Fruit fly (Drosophila melanogaster) whole organism, larva: ENCODE measurements around the gene CG7567.

Source experiments
- noc ChIP-seq: fragments of 200-800 bp; sonication (Bioruptor generic); optimal IDR thresholded peaks from 3 replicates; lab custom pipeline; 2019; ENCODE audit warnings: missing biosample characterization, mild to moderate bottlenecking, missing genetic modification characterization, moderate library complexity

CG7567 gene

DNA sequence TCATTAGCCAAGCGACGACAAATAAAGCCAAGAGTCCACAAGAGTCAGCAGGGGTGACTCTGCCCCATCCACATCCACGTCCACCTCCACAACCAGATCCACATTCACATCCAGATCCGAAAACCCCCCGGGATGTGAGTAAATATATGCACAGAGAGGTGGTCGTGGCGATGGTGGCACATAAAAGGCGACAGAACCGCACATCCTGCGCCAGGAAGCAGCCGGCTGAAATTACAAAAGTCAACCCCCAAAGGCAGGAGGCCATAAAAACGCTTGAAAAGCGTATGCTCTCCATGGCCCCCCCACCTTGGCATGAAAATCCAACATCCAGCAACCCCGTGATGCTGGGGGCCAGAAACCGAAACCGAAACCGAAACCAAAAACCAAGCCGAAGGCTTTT, 37.2 kb downstream of the CG7567 start:
- no peak for TF ChIP-seq noc (tag; lab: Kevin White, UChicago)

DNA sequence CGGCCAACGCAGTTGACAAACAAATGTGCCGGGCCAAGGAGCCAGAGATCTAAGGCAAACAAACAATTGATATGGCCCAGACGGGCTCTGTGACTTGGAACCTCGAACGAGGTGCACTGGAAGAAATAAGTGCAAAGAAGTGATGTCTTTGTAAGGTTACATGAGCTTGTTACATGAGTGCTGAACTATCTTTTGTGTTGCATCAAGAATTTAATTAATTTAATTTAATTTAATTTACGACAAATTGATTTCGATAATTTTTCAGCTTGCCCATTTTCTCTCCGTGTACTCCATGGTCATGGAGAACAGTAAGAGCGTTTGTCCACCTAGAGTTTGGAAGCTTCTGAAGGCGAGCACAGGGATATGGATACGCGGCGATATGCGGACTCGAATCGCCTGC, 38.0 kb downstream of the CG7567 start:
- TF ChIP-seq noc (tag; lab: Kevin White, UChicago): no peak

DNA sequence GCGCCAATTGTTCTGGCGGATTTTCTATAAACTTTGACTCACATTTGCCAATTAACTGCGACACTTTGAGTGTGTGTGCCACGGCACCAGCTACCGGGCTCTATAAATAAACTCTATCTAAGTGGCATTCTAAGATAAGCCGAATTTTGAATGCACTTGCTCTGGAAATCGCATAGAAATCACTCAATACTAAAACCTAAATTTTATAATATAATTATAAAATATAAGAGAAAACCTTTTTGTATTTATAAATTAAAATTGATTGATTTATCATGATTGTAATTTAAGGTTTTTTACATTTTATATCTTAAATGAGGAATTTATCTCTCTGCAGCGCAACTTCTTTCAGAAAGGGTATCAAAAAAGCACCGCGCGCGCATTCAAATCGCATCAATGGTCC, 38.7 kb downstream of the CG7567 start:
- TF ChIP-seq noc (tag; lab: Kevin White, UChicago): no peak

DNA sequence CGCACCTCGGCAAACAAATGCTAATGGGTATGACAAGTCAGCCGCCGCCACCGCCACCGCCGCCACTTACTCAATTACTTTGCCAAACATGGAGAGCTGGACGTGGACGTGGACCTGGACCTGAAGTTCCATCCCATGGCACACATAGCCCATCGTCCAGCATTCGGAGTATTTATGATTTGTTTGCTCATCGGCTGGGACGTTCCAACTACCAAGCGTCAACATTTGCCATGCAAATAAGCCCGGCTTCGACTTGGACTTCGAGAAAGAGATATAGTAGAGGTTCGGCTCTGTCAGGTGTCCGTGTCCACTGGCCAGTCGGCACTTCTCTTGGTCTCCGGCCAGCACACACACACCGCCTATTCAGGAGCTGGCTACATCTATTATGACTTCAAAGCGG, 39.2 kb downstream of the CG7567 start:
- TF ChIP-seq noc (tag; lab: Kevin White, UChicago): no peak

DNA sequence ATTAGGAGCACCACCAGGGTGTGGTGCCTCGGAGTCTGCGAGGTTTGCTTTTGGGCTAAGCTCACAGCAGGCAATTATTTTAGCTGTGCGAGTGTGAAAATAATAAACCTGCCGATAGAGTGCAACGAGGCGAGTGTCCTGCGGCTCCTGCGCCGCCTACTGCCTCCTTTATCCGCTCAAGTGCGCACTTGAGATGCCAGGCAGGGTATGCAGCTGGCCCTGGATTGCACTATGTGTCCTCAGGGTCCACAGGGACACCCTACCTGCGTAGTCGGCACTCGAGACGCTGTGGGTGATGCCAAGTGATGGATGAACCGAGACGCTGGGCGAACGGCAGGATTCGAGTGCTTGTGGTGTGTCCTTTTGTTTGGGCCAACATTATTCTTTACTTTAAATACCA, 39.9 kb downstream of the CG7567 start:
- TF ChIP-seq noc (tag; lab: Kevin White, UChicago): no peak

DNA sequence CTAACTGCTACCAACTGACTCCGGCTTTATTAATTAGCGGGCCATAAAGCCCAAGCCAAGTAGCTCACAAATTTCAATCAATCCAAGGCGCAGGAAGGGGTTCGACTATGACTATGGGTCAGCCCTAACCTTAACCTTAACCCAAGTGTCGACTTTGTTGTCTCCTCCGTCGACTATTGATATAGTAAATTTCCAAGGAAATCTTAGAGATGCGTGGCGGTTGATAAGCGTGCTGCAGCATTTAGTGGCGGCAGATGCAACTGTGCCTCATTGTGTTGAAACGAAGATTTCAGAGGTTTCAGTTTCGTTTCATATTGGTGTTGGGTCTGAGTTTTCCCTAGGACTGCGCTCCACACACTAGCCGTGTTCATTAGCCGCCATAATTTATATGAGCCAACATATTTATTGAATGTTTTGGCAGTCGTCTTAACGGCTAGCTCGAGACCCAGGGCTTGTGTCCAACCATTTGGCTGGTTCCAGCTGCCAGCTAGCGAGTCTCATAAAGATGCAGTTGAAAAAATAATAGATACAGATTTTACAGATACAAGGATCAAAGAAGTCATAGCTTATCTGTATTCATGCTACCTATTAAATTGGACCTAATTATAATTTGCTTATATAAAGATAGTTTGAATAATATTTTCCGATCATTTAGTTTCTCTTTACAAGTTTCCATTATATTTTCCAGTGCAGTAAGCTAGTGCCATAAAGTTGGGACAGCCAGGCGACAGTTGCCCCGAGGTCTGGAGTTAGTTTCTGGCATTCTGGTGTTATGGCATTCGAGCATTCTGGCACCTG, 40.5 kb downstream of the CG7567 start:
- TF ChIP-seq noc (tag; lab: Kevin White, UChicago): no peak

DNA sequence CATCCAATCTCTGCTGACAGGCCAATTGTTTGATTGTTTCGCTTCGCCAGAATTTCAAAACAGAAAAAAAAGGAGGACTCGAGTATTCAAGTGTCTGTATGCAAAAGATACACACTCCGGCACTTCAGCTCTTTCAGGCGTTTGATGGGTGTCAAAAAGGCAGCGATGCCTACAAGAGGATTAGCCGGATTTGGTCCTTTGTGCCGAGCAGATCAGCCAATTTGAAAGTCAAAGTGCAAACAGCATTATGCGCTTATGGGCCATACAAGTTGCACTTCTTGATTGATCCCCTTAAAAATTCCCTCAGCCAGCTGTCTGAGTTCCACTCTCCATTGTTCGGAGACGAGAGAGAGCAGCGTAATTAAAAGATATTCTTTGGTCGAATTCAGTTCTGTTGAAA, 41.5 kb downstream of the CG7567 start:
- no peak for TF ChIP-seq noc (tag; lab: Kevin White, UChicago)

DNA sequence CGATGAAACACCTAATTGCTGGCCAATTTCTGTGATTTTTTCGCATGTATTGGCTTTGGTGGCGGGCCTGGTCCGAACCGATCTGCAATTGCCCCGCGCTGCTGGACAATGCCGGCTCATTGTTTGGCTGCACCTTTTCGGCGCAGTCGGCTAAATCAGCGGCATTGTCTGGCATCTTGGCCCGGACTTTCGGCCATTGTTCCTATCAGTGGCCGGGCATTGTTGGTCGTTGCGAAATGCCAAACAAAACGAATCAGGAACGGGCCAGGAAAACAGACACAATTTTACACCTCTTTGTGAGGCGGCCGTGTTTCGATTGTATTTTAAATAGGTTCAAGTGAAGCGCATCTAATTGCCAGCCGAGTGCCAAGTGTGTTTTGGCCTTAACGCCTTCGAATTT, 42.7 kb downstream of the CG7567 start:
- no peak for TF ChIP-seq noc (tag; lab: Kevin White, UChicago)

DNA sequence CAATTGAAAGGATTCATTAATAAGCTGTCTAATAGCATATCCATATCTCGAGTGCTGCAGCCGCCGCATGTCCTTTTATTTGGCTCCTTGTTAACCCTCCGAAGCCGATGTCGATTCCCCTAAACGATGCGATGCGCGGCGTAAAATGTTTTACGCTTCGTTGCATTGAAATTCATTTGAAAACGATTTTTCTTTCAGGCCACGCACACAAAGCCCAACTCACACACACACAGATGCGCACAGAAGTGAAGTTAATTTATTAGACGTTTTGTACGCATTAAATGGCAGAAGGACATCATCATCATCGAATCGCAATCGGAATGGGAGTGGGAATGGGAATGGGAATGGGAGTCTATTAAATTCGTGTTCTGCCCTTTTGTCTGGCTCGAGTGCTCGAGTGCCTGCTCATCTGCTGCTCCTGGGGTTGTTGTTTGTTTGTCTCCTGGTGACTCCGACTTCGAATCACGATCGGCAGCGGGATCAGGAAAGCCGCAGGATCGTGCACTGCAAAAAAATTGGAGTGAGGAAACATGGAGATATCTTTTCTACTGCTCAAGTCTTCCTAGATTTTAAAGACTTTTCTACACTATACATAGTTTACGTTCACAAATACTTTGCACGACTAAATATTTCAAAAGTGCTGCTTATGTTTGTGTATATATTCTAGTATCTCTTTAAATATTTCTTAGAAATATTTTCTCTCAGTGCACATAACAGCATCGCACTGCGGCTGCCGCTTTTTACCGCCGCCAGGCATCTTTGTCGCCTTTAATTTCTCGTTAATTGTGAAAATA, 46.8 kb downstream of the CG7567 start:
- TF ChIP-seq noc (tag; lab: Kevin White, UChicago): no peak

DNA sequence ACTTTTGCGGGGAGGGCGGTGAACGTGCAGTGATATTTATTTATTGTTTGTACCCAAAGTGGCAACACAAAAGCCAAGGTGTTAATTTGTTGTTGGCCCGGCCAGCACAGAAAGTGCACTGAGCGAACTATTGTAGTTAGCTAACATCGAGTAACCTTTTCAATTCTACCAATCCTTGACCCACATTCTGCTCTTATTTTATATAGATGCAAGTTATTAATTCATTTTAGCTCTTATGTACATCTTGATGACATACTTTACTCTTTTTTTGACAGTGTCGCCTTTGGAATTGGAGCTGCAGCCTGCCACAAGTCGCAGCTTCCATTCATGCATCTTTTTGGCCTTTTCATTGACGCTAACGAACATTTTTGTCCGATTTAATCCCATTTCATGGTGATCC, 49.5 kb downstream of the CG7567 start:
- TF ChIP-seq noc (tag; lab: Kevin White, UChicago): no peak
